Fruit fly (Drosophila melanogaster) whole organism: ENCODE results near the gene CG43980.

Experiments
- CG8478 ChIP-seq: fragments of >200 bp; optimal IDR thresholded peaks from 2 replicates; lab custom pipeline; 2018; ENCODE audit warnings: inconsistent platforms
- Dll ChIP-seq: fragments of >200 bp; optimal IDR thresholded peaks from 2 replicates; lab custom pipeline; 2017
- pan ChIP-seq: fragments of >200 bp; optimal IDR thresholded peaks from 2 replicates; lab custom pipeline; 2017

- TF ChIP-seq Dll (lab: Kevin White, UChicago) (no peak), pan (lab: Kevin White, UChicago) (no peak), CG8478 (no peak)
Measured at dm6 chr3L:21647853-21648252, 3.1 kb downstream of the CG43980 start.
